Worm (Caenorhabditis elegans) whole organism, L2 larva: ENCODE results near the gene acr-7.

ENCODE experiments used
- C34F6.9 ChIP-seq: fragments of 150-350 bp; optimal IDR thresholded peaks from 2 replicates; lab custom pipeline; 2014; ENCODE audit warnings: missing biosample characterization, missing genetic modification characterization
- F13H6.1 ChIP-seq: sonication (generic microtip); optimal IDR thresholded peaks from 2 replicates; lab custom pipeline; 2016; ENCODE audit warnings: missing genetic modification characterization, missing compliant biosample characterization
- Y55F3AM.14 ChIP-seq: fragments of 200-800 bp; sonication (Bioruptor generic); optimal IDR thresholded peaks from 2 replicates; lab custom pipeline; 2018; ENCODE audit warnings: mild to moderate bottlenecking, missing genetic modification characterization, missing compliant biosample characterization
- ZK546.5 ChIP-seq: sonication (generic microtip); optimal IDR thresholded peaks from 2 replicates; lab custom pipeline; 2017; ENCODE audit warnings: missing biosample characterization, missing genetic modification characterization
- alr-1 ChIP-seq: fragments of 150-350 bp; optimal IDR thresholded peaks from 2 replicates; lab custom pipeline; 2014; ENCODE audit warnings: missing biosample characterization, missing genetic modification characterization
- ama-1 ChIP-seq: fragments of 150-350 bp; optimal IDR thresholded peaks from 2 replicates; lab custom pipeline; 2018; ENCODE audit warnings: inconsistent platforms
- blmp-1 ChIP-seq: sonication (generic microtip); optimal IDR thresholded peaks from 2 replicates; lab custom pipeline; 2017; ENCODE audit warnings: missing genetic modification characterization, mild to moderate bottlenecking, missing compliant biosample characterization, antibody characterized with exemption, moderate library complexity; ENCODE audit not compliant: insufficient read depth
- ceh-16 ChIP-seq: fragments of 150-350 bp; optimal IDR thresholded peaks from 2 replicates; lab custom pipeline; 2014; ENCODE audit warnings: missing biosample characterization, missing genetic modification characterization
- dmd-4 ChIP-seq: sonication (generic microtip); optimal IDR thresholded peaks from 2 replicates; lab custom pipeline; 2017; ENCODE audit warnings: missing biosample characterization, missing genetic modification characterization
- egl-27 ChIP-seq: sonication (generic microtip); optimal IDR thresholded peaks from 3 replicates; lab custom pipeline; 2017; ENCODE audit warnings: missing biosample characterization, missing genetic modification reagents, missing genetic modification characterization
- elt-1 ChIP-seq: fragments of 150-350 bp; optimal IDR thresholded peaks from 2 replicates; lab custom pipeline; 2014; ENCODE audit warnings: missing biosample characterization, missing genetic modification characterization
- elt-3 ChIP-seq: sonication (generic microtip); optimal IDR thresholded peaks from 2 replicates; lab custom pipeline; 2017; ENCODE audit warnings: missing biosample characterization, missing genetic modification characterization
- fos-1 ChIP-seq: fragments of 150-350 bp; optimal IDR thresholded peaks from 2 replicates; lab custom pipeline; 2014; ENCODE audit warnings: missing biosample characterization, missing genetic modification characterization
- lin-11 ChIP-seq: fragments of 150-350 bp; sonication (generic microtip); optimal IDR thresholded peaks from 2 replicates; lab custom pipeline; 2014; ENCODE audit warnings: missing biosample characterization, missing genetic modification characterization, inconsistent platforms, mixed read lengths
- lin-13 ChIP-seq: fragments of 150-350 bp; optimal IDR thresholded peaks from 2 replicates; lab custom pipeline; 2014; ENCODE audit warnings: missing biosample characterization, missing genetic modification reagents, missing genetic modification characterization
- lsy-2 ChIP-seq, 2 experiments: fragments of 150-350 bp in 1 of 2; sonication (generic microtip) in 1 of 2; optimal IDR thresholded peaks; 2 replicates each; lab custom pipeline; 2014 to 2017; ENCODE audit warnings: missing biosample characterization in 2 of 2, missing genetic modification characterization in 2 of 2
- mab-5 ChIP-seq: fragments of 150-350 bp; optimal IDR thresholded peaks from 2 replicates; lab custom pipeline; 2014; ENCODE audit warnings: missing biosample characterization, missing genetic modification characterization
- mdl-1 ChIP-seq, 2 experiments: fragments of 150-350 bp in 1 of 2; sonication (generic microtip) in 1 of 2; optimal IDR thresholded peaks; 2 replicates each; lab custom pipeline; 2017; ENCODE audit warnings: missing biosample characterization in 2 of 2, missing genetic modification characterization in 2 of 2
- nhr-11 ChIP-seq: fragments of 150-350 bp; optimal IDR thresholded peaks from 2 replicates; lab custom pipeline; 2014; ENCODE audit warnings: missing biosample characterization, missing genetic modification characterization
- nhr-129 ChIP-seq: fragments of 150-350 bp; optimal IDR thresholded peaks from 2 replicates; lab custom pipeline; 2014; ENCODE audit warnings: missing biosample characterization, missing genetic modification characterization
- nhr-21 ChIP-seq: fragments of 150-350 bp; optimal IDR thresholded peaks from 2 replicates; lab custom pipeline; 2014; ENCODE audit warnings: missing biosample characterization, missing genetic modification characterization
- nhr-23 ChIP-seq: fragments of 150-350 bp; optimal IDR thresholded peaks from 2 replicates; lab custom pipeline; 2014; ENCODE audit warnings: missing biosample characterization, missing genetic modification reagents, missing genetic modification characterization
- nhr-237 ChIP-seq: fragments of 150-350 bp; optimal IDR thresholded peaks from 2 replicates; lab custom pipeline; 2014; ENCODE audit warnings: missing biosample characterization, missing genetic modification characterization
- nhr-25 ChIP-seq: fragments of 150-350 bp; sonication (generic microtip); optimal IDR thresholded peaks from 3 replicates; lab custom pipeline; 2014; ENCODE audit warnings: missing biosample characterization, missing genetic modification characterization
- nhr-6 ChIP-seq: fragments of 150-350 bp; optimal IDR thresholded peaks from 2 replicates; lab custom pipeline; 2014; ENCODE audit warnings: missing biosample characterization, missing genetic modification characterization
- nhr-77 ChIP-seq: fragments of 150-350 bp; optimal IDR thresholded peaks from 2 replicates; lab custom pipeline; 2014; ENCODE audit warnings: missing biosample characterization, missing genetic modification characterization
- sem-4 ChIP-seq: fragments of 150-350 bp; optimal IDR thresholded peaks from 2 replicates; lab custom pipeline; 2014; ENCODE audit warnings: missing biosample characterization, missing genetic modification reagents, missing genetic modification characterization
- sma-9 ChIP-seq, 2 experiments: fragments of 150-350 bp in 1 of 2; sonication (generic microtip) in 1 of 2; optimal IDR thresholded peaks; 2 replicates each; lab custom pipeline; 2014 to 2016; ENCODE audit warnings: missing genetic modification characterization in 2 of 2, mild to moderate bottlenecking in 1 of 2, missing biosample characterization in 1 of 2, missing compliant biosample characterization in 1 of 2, missing genetic modification reagents in 1 of 2, moderate library complexity in 1 of 2
- snpc-4 ChIP-seq: fragments of 150-350 bp; optimal IDR thresholded peaks from 2 replicates; lab custom pipeline; 2014; ENCODE audit warnings: missing biosample characterization, missing genetic modification characterization
- unc-39 ChIP-seq: fragments of 150-350 bp; optimal IDR thresholded peaks from 2 replicates; lab custom pipeline; 2014; ENCODE audit warnings: missing biosample characterization, missing genetic modification characterization
- unc-55 ChIP-seq: fragments of 150-350 bp; sonication (generic microtip); optimal IDR thresholded peaks from 3 replicates; lab custom pipeline; 2014; ENCODE audit warnings: missing biosample characterization, missing genetic modification reagents, missing genetic modification characterization
- unc-62 ChIP-seq: fragments of 150-350 bp; optimal IDR thresholded peaks from 2 replicates; lab custom pipeline; 2014; ENCODE audit warnings: missing biosample characterization, missing genetic modification reagents, missing genetic modification characterization
- ztf-4 ChIP-seq: fragments of 150-350 bp; optimal IDR thresholded peaks from 2 replicates; lab custom pipeline; 2014; ENCODE audit warnings: missing biosample characterization, missing genetic modification characterization

Gene acr-7

ce11 chrII:7822454-7822853 lies 27.1 kb downstream of the acr-7 start, which contains the start of gene irld-47:
TSS of gene irld-47 (minus strand) at chrII:7822554.
- TF ChIP-seq nhr-25 (tag; lab: Kevin White, UChicago) (no peak), mab-5 (no peak)

ce11 chrII:7819359-7819758 lies 30.2 kb downstream of the acr-7 start:
- no peak for TF ChIP-seq snpc-4 (tag; lab: Kevin White, UChicago)
- TF ChIP-seq mdl-1 (tag; optimal IDR thresholded peaks at IDR 0.05; lab: Kevin White, UChicago), result no peak
- no peak for TF ChIP-seq egl-27
- no peak for TF ChIP-seq nhr-237 (tag; lab: Kevin White, UChicago)
- TF ChIP-seq ZK546.5 (tag; lab: Kevin White, UChicago), result no peak
- no peak for TF ChIP-seq blmp-1 (tag; lab: Kevin White, UChicago)

- TF ChIP-seq sem-4 (tag; lab: Kevin White, UChicago), result no peak
- no peak for TF ChIP-seq nhr-11 (tag; lab: Kevin White, UChicago)
- TF ChIP-seq nhr-129 (tag; lab: Kevin White, UChicago), result no peak
- TF ChIP-seq nhr-21 (tag; lab: Kevin White, UChicago), result no peak
- no peak for TF ChIP-seq lin-11 (tag; lab: Kevin White, UChicago)
- TF ChIP-seq lin-13 (GFP tag; lab: Kevin White, UChicago), result no peak
- TF ChIP-seq unc-62 (GFP tag; lab: Kevin White, UChicago), result no peak
- no peak for TF ChIP-seq nhr-77 (tag; lab: Kevin White, UChicago)
- no peak for TF ChIP-seq dmd-4 (tag; lab: Kevin White, UChicago)
- TF ChIP-seq ceh-16, result no peak
- TF ChIP-seq nhr-6 (tag; lab: Kevin White, UChicago), result no peak
- no peak for TF ChIP-seq F13H6.1 (tag; lab: Kevin White, UChicago)
- no peak for TF ChIP-seq ama-1 (lab: Kevin White, UChicago)
- TF ChIP-seq Y55F3AM.14 (GFP tag; lab: Kevin White, UChicago), result no peak
- no peak for TF ChIP-seq snpc-4 (tag; lab: Kevin White, UChicago)
- no peak for TF ChIP-seq elt-3 (tag; lab: Kevin White, UChicago)
- TF ChIP-seq alr-1 (tag; lab: Kevin White, UChicago), result no peak
These were observed 32.0 kb downstream of the acr-7 start for ce11 chrII:7817580-7817979.

ce11 chrII:7816163-7816776 lies 33.3 kb downstream of the acr-7 start, which contains the start of gene cki-2:
TSS of gene cki-2 (plus strand) at chrII:7816499.
- TF ChIP-seq nhr-11 (tag; lab: Kevin White, UChicago) (no peak), lin-13 (GFP tag; lab: Kevin White, UChicago) (no peak), lin-11 (tag; lab: Kevin White, UChicago) (no peak), fos-1 (tag; lab: Kevin White, UChicago) (peak; percentile 43), unc-55 (GFP tag; lab: Kevin White, UChicago) (peak; percentile 23), unc-62 (GFP tag; lab: Kevin White, UChicago) (no peak), elt-1 (tag; lab: Kevin White, UChicago) (no peak), C34F6.9 (peak; percentile 28), blmp-1 (tag; lab: Kevin White, UChicago) (no peak), sem-4 (tag; lab: Kevin White, UChicago) (no peak), nhr-23 (tag; lab: Kevin White, UChicago) (no peak), F13H6.1 (tag; lab: Kevin White, UChicago) (no peak), mab-5 (no peak), ztf-4 (tag; lab: Kevin White, UChicago) (no peak), sma-9 (GFP tag; optimal IDR thresholded peaks at IDR 0.05; lab: Kevin White, UChicago) (peak; percentile 26), sma-9 (tag; optimal IDR thresholded peaks at IDR 0.05; lab: Kevin White, UChicago) (no peak), unc-39 (no peak), lsy-2 (tag; optimal IDR thresholded peaks at IDR 0.05; lab: Kevin White, UChicago) (peak in 1 of 2 experiments; percentile 45)

- TF ChIP-seq ZK546.5 (tag; lab: Kevin White, UChicago) (no peak), nhr-129 (tag; lab: Kevin White, UChicago) (peak; percentile 34)
- TF ChIP-seq, all 48 proteins: peak for 1
These were observed 34.2 kb downstream of the acr-7 start for ce11 chrII:7815406-7815805.
